Fruit fly (Drosophila melanogaster): ENCODE results near the gene CG33509.

- no peak for TF ChIP-seq CG8478 (optimal IDR thresholded peaks at IDR 0.05)
- no peak for TF ChIP-seq CTCF (optimal IDR thresholded peaks at IDR 0.05)
Measured at dm6 chr2L:21072389-21072788, 13.9 kb downstream of the CG33509 start.

All from S2 (cell line).